Fruit fly (Drosophila melanogaster) whole organism: ENCODE measurements around the gene CG42238.

Source experiments
- Dll ChIP-seq: fragments of >200 bp; optimal IDR thresholded peaks from 2 replicates; lab custom pipeline; 2017
- psq ChIP-seq: fragments of >200 bp; optimal IDR thresholded peaks from 2 replicates; lab custom pipeline; 2017

dm6 chr2L:21084268-21084667 is 32.3 kb upstream of the CG42238 start, which contains the start of gene CG33510:
- TF ChIP-seq Dll, result no peak
- TF ChIP-seq psq, result no peak
